Worm (Caenorhabditis elegans): Measurements from ENCODE around the gene F23D12.2.
"Not testable (repeated sequence)": the region's sequence is repeated elsewhere in the genome, so short reads cannot be mapped to it uniquely, and the experiment has no call there.

F23D12.2 gene

DNA sequence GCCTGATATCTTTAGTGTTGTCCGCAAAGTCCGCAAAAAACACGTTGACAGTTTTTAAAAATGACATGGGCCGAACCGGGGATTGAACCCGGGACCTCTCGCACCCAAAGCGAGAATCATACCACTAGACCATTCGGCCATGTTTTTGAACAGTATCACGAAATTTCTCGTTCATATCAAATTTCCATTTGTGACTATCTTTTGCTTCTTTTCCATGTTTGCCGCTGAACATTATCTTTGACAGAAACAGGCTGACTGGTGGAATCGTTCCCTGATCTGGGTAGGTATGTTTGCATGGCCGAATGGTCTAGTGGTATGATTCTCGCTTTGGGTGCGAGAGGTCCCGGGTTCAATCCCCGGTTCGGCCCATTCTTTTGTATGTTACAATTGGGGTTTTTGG, 16.4 kb upstream of the F23D12.2 start:
- TF ChIP-seq let-607 (tag; optimal IDR thresholded peaks at IDR 0.05), result peak; percentile 3 to 14
- TF ChIP-seq rcor-1 (GFP tag; IDR thresholded peaks at IDR 0.05), result peak; percentile 49; the same call in 1 of the 2 replicates
- peak; percentile 68 for TF ChIP-seq zim-3 (tag; optimal IDR thresholded peaks at IDR 0.05)
- TF ChIP-seq sptf-2 (GFP tag; optimal IDR thresholded peaks at IDR 0.05), result peak; percentile 69
- TF ChIP-seq chd-7 (tag; optimal IDR thresholded peaks at IDR 0.05), result peak; percentile 39
- peak; percentile 79 for TF ChIP-seq lin-40 (tag; optimal IDR thresholded peaks at IDR 0.05)
- TF ChIP-seq cebp-1 (GFP tag; IDR thresholded peaks at IDR 0.05), result peak; percentile 49; the same call in 1 of the 2 replicates
- TF ChIP-seq cebp-1 (tag; optimal IDR thresholded peaks at IDR 0.05), result not testable (repeated sequence)
- TF ChIP-seq dox-1 (GFP tag; IDR thresholded peaks at IDR 0.05), result peak; percentile 83; the same call in 1 of the 2 replicates
- TF ChIP-seq tbp1 (GFP tag; optimal IDR thresholded peaks at IDR 0.05), result peak; percentile 89
- peak; percentile 67 for TF ChIP-seq die-1 (tag; optimal IDR thresholded peaks at IDR 0.05)
- TF ChIP-seq lin-26 (GFP tag; IDR thresholded peaks at IDR 0.05), result peak; percentile 81
- peak; percentile 74; the same call in 1 of the 2 replicates for TF ChIP-seq Y56A3A.18 (GFP tag; IDR thresholded peaks at IDR 0.05)
- TF ChIP-seq ztf-26 (tag; optimal IDR thresholded peaks at IDR 0.05), result peak; percentile 85
- 0 out of 2 replicates have a peak, but pooled peaks have one; percentile 17 for TF ChIP-seq ceh-100 (GFP tag; IDR thresholded peaks at IDR 0.05)
- peak; percentile 56 for TF ChIP-seq him-1 (tag; optimal IDR thresholded peaks at IDR 0.05)
- TF ChIP-seq egrh-3 (GFP tag; IDR thresholded peaks at IDR 0.05), result 0 out of 2 replicates have a peak, but pooled peaks have one; percentile 12
- TF ChIP-seq madf-10 (tag; optimal IDR thresholded peaks at IDR 0.05), result peak; percentile 50
- TF ChIP-seq snpc-1.3 (tag; optimal IDR thresholded peaks at IDR 0.05; ENCODE audit: insufficient read depth), result peak; percentile 2
- TF ChIP-seq snpc-4 (GFP tag; optimal IDR thresholded peaks at IDR 0.05), result peak; percentile 53
- TF ChIP-seq snpc-4 (tag; optimal IDR thresholded peaks at IDR 0.05), result peak in 3 of 4 experiments; percentile 59 to 88 (median 76)
- TF ChIP-seq mxl-1 (tag; optimal IDR thresholded peaks at IDR 0.05), result peak; percentile 61
- peak; percentile 18 for TF ChIP-seq nhr-80 (tag; optimal IDR thresholded peaks at IDR 0.05)
- TF ChIP-seq athp-1 (tag; optimal IDR thresholded peaks at IDR 0.05), result peak; percentile 26
- TF ChIP-seq ZK185.1 (tag; optimal IDR thresholded peaks at IDR 0.05; ENCODE audit: poor library complexity, severe bottlenecking), result peak; percentile 68
- 0 out of 2 replicates have a peak, but pooled peaks have one; percentile 16 for TF ChIP-seq nhr-120 (GFP tag; IDR thresholded peaks at IDR 0.05)
- TF ChIP-seq repo-1 (tag; optimal IDR thresholded peaks at IDR 0.05), result peak; percentile 67
- TF ChIP-seq nhr-90 (tag; optimal IDR thresholded peaks at IDR 0.05), result peak; percentile 64
- peak; percentile 25 for TF ChIP-seq atf-7 (tag; optimal IDR thresholded peaks at IDR 0.05)
- TF ChIP-seq B0261.1 (tag; optimal IDR thresholded peaks at IDR 0.05), result peak; percentile 80
- peak; percentile 63 for TF ChIP-seq ztf-18 (tag; optimal IDR thresholded peaks at IDR 0.05)
- TF ChIP-seq rpc-1 (optimal IDR thresholded peaks at IDR 0.05), result peak; percentile 77
- peak; percentile 81 for TF ChIP-seq rpc-1 (tag; optimal IDR thresholded peaks at IDR 0.05)
- peak; percentile 64 for TF ChIP-seq D2030.7 (GFP tag; IDR thresholded peaks at IDR 0.05)
- peak; percentile 67 for TF ChIP-seq hmg-1.2 (GFP tag; IDR thresholded peaks at IDR 0.05)
- peak; percentile 70 for TF ChIP-seq pbrm-1 (GFP tag; IDR thresholded peaks at IDR 0.05)
- TF ChIP-seq lsl-1 (GFP tag; optimal IDR thresholded peaks at IDR 0.05), result peak; percentile 9

DNA sequence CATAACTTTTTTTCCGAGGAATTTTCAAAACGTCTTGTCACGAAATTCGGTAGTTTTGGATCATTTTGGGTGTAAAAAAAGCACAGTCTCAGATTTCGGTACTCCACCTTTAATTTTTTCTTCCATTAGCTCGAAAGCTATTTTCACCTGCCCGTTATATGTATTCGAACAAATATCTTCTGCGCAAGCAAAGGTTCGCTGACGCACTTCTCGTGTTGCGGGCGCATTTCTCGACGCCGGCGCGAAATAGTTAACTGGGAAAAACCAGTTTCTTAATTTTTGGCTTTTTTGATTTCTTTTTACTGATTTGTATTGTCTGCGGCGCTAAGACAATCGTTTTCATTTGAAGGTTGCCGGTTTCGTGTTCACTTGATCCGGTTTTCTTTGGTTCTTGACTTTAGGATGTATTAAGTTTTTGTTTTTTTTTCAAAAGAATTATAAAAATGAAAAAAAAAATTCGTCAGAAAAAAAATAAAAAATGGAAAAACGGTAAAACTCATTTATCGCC, 14.3 kb upstream of the F23D12.2 start:
- TF ChIP-seq die-1 (tag; optimal IDR thresholded peaks at IDR 0.05) (no peak), ztf-18 (tag; optimal IDR thresholded peaks at IDR 0.05) (peak; percentile 65)

DNA sequence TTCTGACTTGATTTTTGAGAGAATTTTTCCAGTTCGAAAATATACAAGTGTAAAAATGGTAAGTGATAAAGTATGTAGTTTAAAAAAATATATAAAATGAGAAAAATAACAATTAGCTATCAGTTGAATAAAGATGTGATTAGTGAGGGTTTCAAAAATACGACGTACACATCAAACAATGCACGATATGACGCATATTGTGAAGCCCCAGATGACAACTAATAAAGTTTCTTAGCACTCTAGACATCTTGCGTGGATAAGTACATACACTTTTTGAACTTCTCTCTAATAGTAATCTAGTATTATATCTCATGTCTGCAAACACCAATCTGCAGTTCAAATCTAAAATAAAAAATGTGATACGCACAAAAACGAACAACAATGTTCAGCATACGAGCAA, 9.1 kb upstream of the F23D12.2 start:
- TF ChIP-seq bed-2 (GFP tag; IDR thresholded peaks at IDR 0.05) (no peak), ceh-100 (GFP tag; IDR thresholded peaks at IDR 0.05) (no peak), dpff-1 (tag; optimal IDR thresholded peaks at IDR 0.05) (no peak), unc-130 (GFP tag; optimal IDR thresholded peaks at IDR 0.05) (no peak), B0019.2 (GFP tag; conservative IDR thresholded peaks at IDR 0.05) (no peak), attf-5 (GFP tag; optimal IDR thresholded peaks at IDR 0.05) (no peak)

All from whole organism, young adult.